Fruit fly (Drosophila melanogaster): ENCODE measurements around the gene CG7829.

CG7829 gene

dm6 chr3R:29817664-29818063 lies at the start of gene CG7829:
TSS of gene CG7829 (minus strand) at chr3R:29817764.
- no peak for TF ChIP-seq fd96Ca (GFP tag; IDR thresholded peaks at IDR 0.05)
- no peak for TF ChIP-seq CG8159 (tag; optimal IDR thresholded peaks at IDR 0.05)
- no peak for TF ChIP-seq Ets98B (GFP tag; IDR thresholded peaks at IDR 0.05)
- TF ChIP-seq D1 (tag; optimal IDR thresholded peaks at IDR 0.05) = no peak
- TF ChIP-seq CG13204 (GFP tag; optimal IDR thresholded peaks at IDR 0.05) = no peak
- TF ChIP-seq CG17806 (tag; optimal IDR thresholded peaks at IDR 0.05) = no peak
- TF ChIP-seq CG14655 (GFP tag; optimal IDR thresholded peaks at IDR 0.05) = no peak
- no peak for TF ChIP-seq Pif1B (GFP tag; optimal IDR thresholded peaks at IDR 0.05)
- no peak for TF ChIP-seq gl (tag; optimal IDR thresholded peaks at IDR 0.05)
- TF ChIP-seq EcR (GFP tag; optimal IDR thresholded peaks at IDR 0.05) = no peak
- TF ChIP-seq CG15710 (tag; optimal IDR thresholded peaks at IDR 0.05) = no peak
- no peak for TF ChIP-seq Snoo (tag; optimal IDR thresholded peaks at IDR 0.05)

- TF ChIP-seq CG34367 (tag; optimal IDR thresholded peaks at IDR 0.05) (no peak), CG9948 (tag; optimal IDR thresholded peaks at IDR 0.05) (no peak), CG17806 (tag; optimal IDR thresholded peaks at IDR 0.05) (no peak), CG12605 (GFP tag; IDR thresholded peaks at IDR 0.05) (no peak)
Observed at dm6 chr3R:29866706-29867105, 49.1 kb upstream of the CG7829 start.

- no peak for TF ChIP-seq Snoo (tag; optimal IDR thresholded peaks at IDR 0.05)
- TF ChIP-seq CG17806 (tag; optimal IDR thresholded peaks at IDR 0.05) = no peak
- TF ChIP-seq Pif1B (GFP tag; optimal IDR thresholded peaks at IDR 0.05) = no peak
- TF ChIP-seq Pif1A (GFP tag; optimal IDR thresholded peaks at IDR 0.05) = no peak
- TF ChIP-seq rn (GFP tag; IDR thresholded peaks at IDR 0.05) = no peak
- no peak for TF ChIP-seq CG32121 (GFP tag; IDR thresholded peaks at IDR 0.05)
- no peak for TF ChIP-seq CG14655 (GFP tag; optimal IDR thresholded peaks at IDR 0.05)
- no peak for TF ChIP-seq CG10348 (GFP tag; IDR thresholded peaks at IDR 0.05)
- no peak for TF ChIP-seq fd96Ca (GFP tag; IDR thresholded peaks at IDR 0.05)
- no peak for TF ChIP-seq gl (tag; optimal IDR thresholded peaks at IDR 0.05)
- TF ChIP-seq CG9948 (tag; optimal IDR thresholded peaks at IDR 0.05) = no peak
- TF ChIP-seq Ets98B (GFP tag; IDR thresholded peaks at IDR 0.05) = no peak
- no peak for TF ChIP-seq EcR (GFP tag; optimal IDR thresholded peaks at IDR 0.05)
- TF ChIP-seq CG8159 (tag; optimal IDR thresholded peaks at IDR 0.05) = no peak
- no peak for TF ChIP-seq CG12605 (GFP tag; IDR thresholded peaks at IDR 0.05)
- TF ChIP-seq CG8301 (tag; optimal IDR thresholded peaks at IDR 0.05) = no peak
- no peak for TF ChIP-seq CG13204 (GFP tag; optimal IDR thresholded peaks at IDR 0.05)
- TF ChIP-seq CG34367 (tag; optimal IDR thresholded peaks at IDR 0.05) = no peak
- no peak for TF ChIP-seq CG4496 (GFP tag; IDR thresholded peaks at IDR 0.05)
- no peak for TF ChIP-seq CG15710 (tag; optimal IDR thresholded peaks at IDR 0.05)
Observed at dm6 chr3R:29862795-29863194, 45.2 kb upstream of the CG7829 start.

- TF ChIP-seq Snoo (tag; optimal IDR thresholded peaks at IDR 0.05) (peak; percentile 74), gl (tag; optimal IDR thresholded peaks at IDR 0.05) (no peak), CG12605 (GFP tag; IDR thresholded peaks at IDR 0.05) (no peak; the same call in none of the 2 replicates), CG17806 (tag; optimal IDR thresholded peaks at IDR 0.05) (peak; percentile 64), CG32121 (GFP tag; IDR thresholded peaks at IDR 0.05) (peak; percentile 29; the same call in 1 of the 2 replicates), Pif1B (GFP tag; optimal IDR thresholded peaks at IDR 0.05) (no peak), fd96Ca (GFP tag; IDR thresholded peaks at IDR 0.05) (no peak), Pif1A (GFP tag; optimal IDR thresholded peaks at IDR 0.05) (no peak), CG8159 (tag; optimal IDR thresholded peaks at IDR 0.05) (peak; percentile 72), CG9948 (tag; optimal IDR thresholded peaks at IDR 0.05) (peak; percentile 33), CG14655 (GFP tag; optimal IDR thresholded peaks at IDR 0.05) (no peak), EcR (GFP tag; optimal IDR thresholded peaks at IDR 0.05) (no peak), CG8301 (tag; optimal IDR thresholded peaks at IDR 0.05) (peak; percentile 48), CG34367 (tag; optimal IDR thresholded peaks at IDR 0.05) (peak; percentile 29), CG13204 (GFP tag; optimal IDR thresholded peaks at IDR 0.05) (no peak), rn (GFP tag; IDR thresholded peaks at IDR 0.05) (no peak), CG10348 (GFP tag; IDR thresholded peaks at IDR 0.05) (no peak), CG15710 (tag; optimal IDR thresholded peaks at IDR 0.05) (peak; percentile 27), Ets98B (GFP tag; IDR thresholded peaks at IDR 0.05) (no peak), CG4496 (GFP tag; IDR thresholded peaks at IDR 0.05) (peak; percentile 54; the same call in 2 of the 3 replicates), D1 (tag; optimal IDR thresholded peaks at IDR 0.05) (no peak)
Observed at dm6 chr3R:29861432-29862249, 44.1 kb upstream of the CG7829 start, which contains the start of the genes CG15514 and RpS8. TSS of gene CG15514 (minus strand) at chr3R:29861494. TSS of gene RpS8 (plus strand) at chr3R:29861582.

- peak; percentile 36 for TF ChIP-seq Ets98B (GFP tag; IDR thresholded peaks at IDR 0.05)
- peak; percentile 13 for TF ChIP-seq CG34367 (tag; optimal IDR thresholded peaks at IDR 0.05)
- no peak for TF ChIP-seq Snoo (tag; optimal IDR thresholded peaks at IDR 0.05)
- TF ChIP-seq CG8159 (tag; optimal IDR thresholded peaks at IDR 0.05) = no peak
- peak; percentile 58; the same call in 2 of the 3 replicates for TF ChIP-seq CG4496 (GFP tag; IDR thresholded peaks at IDR 0.05)
- no peak for TF ChIP-seq gl (tag; optimal IDR thresholded peaks at IDR 0.05)
- TF ChIP-seq CG15710 (tag; optimal IDR thresholded peaks at IDR 0.05) = peak; percentile 31
- TF ChIP-seq CG9948 (tag; optimal IDR thresholded peaks at IDR 0.05) = peak; percentile 0
- TF ChIP-seq fd96Ca (GFP tag; IDR thresholded peaks at IDR 0.05) = 0 out of 3 replicates have a peak, but pooled peaks have one; percentile 18
Observed at dm6 chr3R:29859763-29860162, 42.2 kb upstream of the CG7829 start.

dm6 chr3R:29858806-29859205 lies 41.2 kb upstream of the CG7829 start, which contains the start of gene CG7824:
TSS of gene CG7824 (minus strand) at chr3R:29858936.
- TF ChIP-seq CG8159 (tag; optimal IDR thresholded peaks at IDR 0.05) (no peak), CG8301 (tag; optimal IDR thresholded peaks at IDR 0.05) (no peak), Ets98B (GFP tag; IDR thresholded peaks at IDR 0.05) (no peak), CG32121 (GFP tag; IDR thresholded peaks at IDR 0.05) (no peak), CG17806 (tag; optimal IDR thresholded peaks at IDR 0.05) (no peak), CG15710 (tag; optimal IDR thresholded peaks at IDR 0.05) (no peak), CG4496 (GFP tag; IDR thresholded peaks at IDR 0.05) (no peak), fd96Ca (GFP tag; IDR thresholded peaks at IDR 0.05) (no peak), Snoo (tag; optimal IDR thresholded peaks at IDR 0.05) (no peak), D1 (tag; optimal IDR thresholded peaks at IDR 0.05) (no peak), CG13204 (GFP tag; optimal IDR thresholded peaks at IDR 0.05) (no peak), rn (GFP tag; IDR thresholded peaks at IDR 0.05) (no peak), CG14655 (GFP tag; optimal IDR thresholded peaks at IDR 0.05) (no peak), Pif1A (GFP tag; optimal IDR thresholded peaks at IDR 0.05) (no peak), CG9948 (tag; optimal IDR thresholded peaks at IDR 0.05) (no peak), gl (tag; optimal IDR thresholded peaks at IDR 0.05) (no peak), CG34367 (tag; optimal IDR thresholded peaks at IDR 0.05) (no peak), EcR (GFP tag; optimal IDR thresholded peaks at IDR 0.05) (no peak), CG12605 (GFP tag; IDR thresholded peaks at IDR 0.05) (no peak), Pif1B (GFP tag; optimal IDR thresholded peaks at IDR 0.05) (no peak)

Data from whole organism, pupa.